Worm (Caenorhabditis elegans) whole organism, L4 larva: ENCODE data around the gene dgk-2.

Experiments
- D1046.2 ChIP-seq: fragments of 200-800 bp; sonication (Bioruptor generic); IDR thresholded peaks from 2 replicates; pipeline ENCODE4 v1.3.6; 2022; ENCODE audit warnings: missing genetic modification characterization, missing compliant biosample characterization
- F10B5.3 ChIP-seq: sonication (generic microtip); optimal IDR thresholded peaks from 2 replicates; lab custom pipeline; 2016; ENCODE audit warnings: mild to moderate bottlenecking, missing genetic modification characterization, missing compliant biosample characterization
- F26F4.8 ChIP-seq: fragments of 200-800 bp; sonication (Bioruptor generic); conservative IDR thresholded peaks from 2 replicates; pipeline ENCODE4 v1.3.6; 2022; ENCODE audit warnings: missing genetic modification characterization, missing compliant biosample characterization
- F37D6.2 ChIP-seq: sonication (generic microtip); optimal IDR thresholded peaks from 2 replicates; lab custom pipeline; 2016; ENCODE audit warnings: mild to moderate bottlenecking, missing genetic modification characterization, missing compliant biosample characterization
- F44E2.7 ChIP-seq: fragments of 200-800 bp; sonication (Bioruptor generic); IDR thresholded peaks from 2 replicates; pipeline ENCODE4 v2.1.2; 2022; ENCODE audit warnings: missing genetic modification characterization, missing compliant biosample characterization
- T26A8.4 ChIP-seq: fragments of 200-800 bp; sonication (Bioruptor generic); IDR thresholded peaks from 2 replicates; pipeline ENCODE4 v1.3.6; 2022; ENCODE audit warnings: missing genetic modification characterization, missing compliant biosample characterization
- Y5F2A.4 ChIP-seq: fragments of 200-800 bp; sonication (Bioruptor generic); optimal IDR thresholded peaks from 2 replicates; lab custom pipeline; 2018; ENCODE audit warnings: mild to moderate bottlenecking, missing genetic modification characterization, missing compliant biosample characterization
- aha-1 ChIP-seq: fragments of 150-350 bp; peaks from one replicate; lab custom pipeline; 2014; ENCODE audit warnings: missing biosample characterization, missing genetic modification characterization
- ama-1 ChIP-seq: fragments of 150-350 bp; optimal IDR thresholded peaks from 2 replicates; lab custom pipeline; 2014; ENCODE audit warnings: inconsistent platforms, mixed read lengths
- arid-1 ChIP-seq: fragments of 200-800 bp; sonication (Bioruptor generic); conservative IDR thresholded peaks from 2 replicates; pipeline ENCODE4 v1.3.6; 2022; ENCODE audit warnings: missing genetic modification reagents, missing genetic modification characterization, missing compliant biosample characterization
- attf-4 ChIP-seq: sonication (generic microtip); optimal IDR thresholded peaks from 3 replicates; lab custom pipeline; 2017; ENCODE audit warnings: missing biosample characterization, missing genetic modification characterization
- ceh-32 ChIP-seq: sonication (generic microtip); optimal IDR thresholded peaks from 2 replicates; lab custom pipeline; 2016; ENCODE audit warnings: mild to moderate bottlenecking, missing genetic modification characterization, missing compliant biosample characterization; ENCODE audit not compliant: poor library complexity
- ces-1 ChIP-seq: fragments of 150-350 bp; sonication (generic microtip); optimal IDR thresholded peaks from 4 replicates; lab custom pipeline; 2014; ENCODE audit warnings: missing biosample characterization, missing genetic modification reagents, missing genetic modification characterization
- cey-2 ChIP-seq: sonication (generic microtip); optimal IDR thresholded peaks from 3 replicates; lab custom pipeline; 2017; ENCODE audit warnings: missing genetic modification characterization, mild to moderate bottlenecking, missing compliant biosample characterization, antibody characterized with exemption, borderline replicate concordance; ENCODE audit not compliant: insufficient read depth
- ctbp-1 ChIP-seq: fragments of 200-800 bp; sonication (Bioruptor generic); IDR thresholded peaks from 2 replicates; pipeline ENCODE4 v1.3.6; 2022; ENCODE audit warnings: missing genetic modification reagents, missing genetic modification characterization, missing compliant biosample characterization
- daf-12 ChIP-seq: fragments of 150-350 bp; optimal IDR thresholded peaks from 2 replicates; lab custom pipeline; 2014; ENCODE audit warnings: missing biosample characterization, missing genetic modification reagents, missing genetic modification characterization
- daf-16 ChIP-seq, 3 experiments: sonication (generic microtip); optimal IDR thresholded peaks; 2 replicates each; lab custom pipeline; 2016 to 2017; ENCODE audit warnings: missing genetic modification characterization in 3 of 3, missing genetic modification reagents in 3 of 3, mild to moderate bottlenecking in 2 of 3, missing compliant biosample characterization in 2 of 3, missing biosample characterization in 1 of 3, moderate library complexity in 1 of 3
- dmd-6 ChIP-seq: fragments of 200-800 bp; sonication (Bioruptor generic); IDR thresholded peaks from 2 replicates; pipeline ENCODE4 v1.3.6; 2022; ENCODE audit warnings: missing genetic modification reagents, missing genetic modification characterization, missing compliant biosample characterization
- dmd-9 ChIP-seq: fragments of 200-800 bp; sonication (Bioruptor generic); IDR thresholded peaks from 2 replicates; pipeline ENCODE4 v1.3.6; 2022; ENCODE audit warnings: missing genetic modification reagents, missing genetic modification characterization, missing compliant biosample characterization
- egl-27 ChIP-seq: sonication (generic microtip); optimal IDR thresholded peaks from 3 replicates; lab custom pipeline; 2017; ENCODE audit warnings: missing biosample characterization, missing genetic modification reagents, missing genetic modification characterization
- fkh-10 ChIP-seq: fragments of 150-350 bp; optimal IDR thresholded peaks from 2 replicates; lab custom pipeline; 2014; ENCODE audit warnings: missing biosample characterization, missing genetic modification reagents, missing genetic modification characterization
- hif-1 ChIP-seq, 2 experiments: sonication (generic microtip); optimal IDR thresholded peaks; 2 replicates each; lab custom pipeline; 2016 to 2017; ENCODE audit warnings: missing compliant biosample characterization in 2 of 2, missing genetic modification characterization in 2 of 2, missing genetic modification reagents in 2 of 2, missing genotype in 2 of 2, mild to moderate bottlenecking in 1 of 2
- hlh-11 ChIP-seq: fragments of 200-800 bp; sonication (Bioruptor generic); optimal IDR thresholded peaks from 2 replicates; lab custom pipeline; 2018; ENCODE audit warnings: mild to moderate bottlenecking, missing genetic modification characterization, missing compliant biosample characterization
- hlh-30 ChIP-seq: sonication (generic microtip); optimal IDR thresholded peaks from 2 replicates; lab custom pipeline; 2017; ENCODE audit warnings: antibody characterized with exemption, mild to moderate bottlenecking, missing genetic modification characterization, missing compliant biosample characterization; ENCODE audit not compliant: insufficient read depth
- hmg-1.1 ChIP-seq: fragments of 200-800 bp; sonication (Bioruptor generic); IDR thresholded peaks from 2 replicates; pipeline ENCODE4 v1.3.6; 2022; ENCODE audit warnings: missing genetic modification reagents, missing genetic modification characterization, missing compliant biosample characterization
- jun-1 ChIP-seq: fragments of 150-350 bp; optimal IDR thresholded peaks from 2 replicates; lab custom pipeline; 2014; ENCODE audit warnings: missing biosample characterization, missing genetic modification reagents, missing genetic modification characterization
- lin-15B ChIP-seq: fragments of 150-350 bp; sonication (generic microtip); optimal IDR thresholded peaks from 3 replicates; lab custom pipeline; 2014; ENCODE audit warnings: missing biosample characterization, missing genetic modification characterization
- lin-38 ChIP-seq: fragments of 200-800 bp; sonication (Bioruptor generic); IDR thresholded peaks from 2 replicates; pipeline ENCODE4 v1.3.6; 2022; ENCODE audit warnings: missing genetic modification reagents, missing genetic modification characterization, missing compliant biosample characterization
- lir-3 ChIP-seq: sonication (generic microtip); optimal IDR thresholded peaks from 2 replicates; lab custom pipeline; 2016; ENCODE audit warnings: mild to moderate bottlenecking, missing genetic modification characterization, missing compliant biosample characterization
- lsy-2 ChIP-seq, 2 experiments: fragments of 150-350 bp in 1 of 2; sonication (generic microtip) in 1 of 2; optimal IDR thresholded peaks; 2 replicates each; lab custom pipeline; 2014 to 2017; ENCODE audit warnings: missing biosample characterization in 2 of 2, missing genetic modification characterization in 2 of 2
- madf-9 ChIP-seq: fragments of 200-800 bp; sonication (Bioruptor generic); conservative IDR thresholded peaks from 2 replicates; pipeline ENCODE4 v1.3.6; 2022; ENCODE audit warnings: missing genetic modification reagents, missing genetic modification characterization, missing compliant biosample characterization
- mdl-1 ChIP-seq, 2 experiments: fragments of 150-350 bp in 1 of 2; sonication (generic microtip) in 1 of 2; optimal IDR thresholded peaks; 2 replicates each; lab custom pipeline; 2014 to 2017; ENCODE audit warnings: missing biosample characterization in 2 of 2, missing genetic modification characterization in 2 of 2
- mdt-29 ChIP-seq: fragments of 200-800 bp; sonication (Bioruptor generic); IDR thresholded peaks from 2 replicates; pipeline ENCODE4 v1.3.6; 2022; ENCODE audit warnings: missing genetic modification reagents, missing genetic modification characterization, missing compliant biosample characterization
- mxl-3 ChIP-seq: fragments of 200-800 bp; sonication (Bioruptor generic); optimal IDR thresholded peaks from 2 replicates; lab custom pipeline; 2018; ENCODE audit warnings: mild to moderate bottlenecking, missing genetic modification characterization, missing compliant biosample characterization
- nhr-10 ChIP-seq: fragments of 150-350 bp; optimal IDR thresholded peaks from 2 replicates; lab custom pipeline; 2014; ENCODE audit warnings: missing biosample characterization, missing genetic modification characterization
- nhr-11 ChIP-seq: fragments of 150-350 bp; optimal IDR thresholded peaks from 2 replicates; lab custom pipeline; 2014; ENCODE audit warnings: missing biosample characterization, missing genetic modification characterization
- nhr-41 ChIP-seq: fragments of 200-800 bp; sonication (Bioruptor generic); IDR thresholded peaks from 2 replicates; pipeline ENCODE4 v1.3.6; 2022; ENCODE audit warnings: missing genetic modification reagents, missing genetic modification characterization, missing compliant biosample characterization
- nhr-42 ChIP-seq: fragments of 200-800 bp; sonication (Bioruptor generic); IDR thresholded peaks from 2 replicates; pipeline ENCODE4 v1.3.6; 2022; ENCODE audit warnings: missing genetic modification characterization, missing compliant biosample characterization
- nhr-6 ChIP-seq: fragments of 150-350 bp; optimal IDR thresholded peaks from 2 replicates; lab custom pipeline; 2014; ENCODE audit warnings: missing biosample characterization, missing genetic modification characterization
- rbr-2 ChIP-seq: sonication (generic microtip); optimal IDR thresholded peaks from 2 replicates; lab custom pipeline; 2016; ENCODE audit warnings: missing genotype, missing genetic modification characterization, missing compliant biosample characterization
- sdz-12 ChIP-seq: fragments of 200-800 bp; sonication (Bioruptor generic); optimal IDR thresholded peaks from 2 replicates; lab custom pipeline; 2018; ENCODE audit warnings: mild to moderate bottlenecking, missing genetic modification characterization, missing compliant biosample characterization
- snpc-1.2 ChIP-seq: fragments of 200-800 bp; sonication (Bioruptor generic); IDR thresholded peaks from 2 replicates; pipeline ENCODE4 v1.3.6; 2022; ENCODE audit warnings: missing genetic modification reagents, missing genetic modification characterization, missing compliant biosample characterization
- snpc-4 ChIP-seq: fragments of 150-350 bp; optimal IDR thresholded peaks from 2 replicates; lab custom pipeline; 2014; ENCODE audit warnings: missing biosample characterization, missing genetic modification characterization
- tag-97 ChIP-seq: fragments of 200-800 bp; sonication (Bioruptor generic); IDR thresholded peaks from 2 replicates; pipeline ENCODE4 v1.3.6; 2022; ENCODE audit warnings: missing genetic modification characterization, missing compliant biosample characterization
- unc-39 ChIP-seq: sonication (generic microtip); optimal IDR thresholded peaks from 2 replicates; lab custom pipeline; 2017; ENCODE audit warnings: missing biosample characterization, missing genetic modification characterization
- zag-1 ChIP-seq: fragments of 150-350 bp; optimal IDR thresholded peaks from 2 replicates; lab custom pipeline; 2014; ENCODE audit warnings: missing biosample characterization, missing genetic modification characterization
- zfp-2 ChIP-seq: sonication (generic microtip); optimal IDR thresholded peaks from 2 replicates; lab custom pipeline; 2016; ENCODE audit warnings: mild to moderate bottlenecking, missing genetic modification characterization, missing compliant biosample characterization
- zfp-3 ChIP-seq: fragments of 200-800 bp; sonication (Bioruptor generic); conservative IDR thresholded peaks from 2 replicates; pipeline ENCODE4 v1.3.6; 2022; ENCODE audit warnings: missing genetic modification reagents, missing genetic modification characterization, missing compliant biosample characterization
- zip-2 ChIP-seq: fragments of 150-350 bp; optimal IDR thresholded peaks from 2 replicates; lab custom pipeline; 2014; ENCODE audit warnings: missing biosample characterization, missing genetic modification characterization
- ztf-11 ChIP-seq: fragments of 150-350 bp; optimal IDR thresholded peaks from 2 replicates; lab custom pipeline; 2014; ENCODE audit warnings: missing biosample characterization, missing genetic modification characterization

Gene dgk-2

ce11 chrX:4490400-4490799 is 13.8 kb downstream of the dgk-2 start:
- TF ChIP-seq nhr-11 (tag; lab: Kevin White, UChicago) (peak; percentile 81), nhr-42 (GFP tag; lab: Robert Waterston, UW) (no peak), lin-38 (no peak), dmd-6 (no peak), madf-9 (GFP tag; lab: Robert Waterston, UW) (no peak), lir-3 (tag; lab: Kevin White, UChicago) (no peak), attf-4 (tag; lab: Kevin White, UChicago) (no peak), zip-2 (tag; lab: Kevin White, UChicago) (no peak), jun-1 (tag; lab: Kevin White, UChicago) (no peak), hlh-30 (tag; lab: Kevin White, UChicago) (peak; percentile 55), D1046.2 (no peak), F26F4.8 (GFP tag; lab: Robert Waterston, UW) (no peak), hmg-1.1 (GFP tag; lab: Robert Waterston, UW) (no peak), unc-39 (tag; lab: Kevin White, UChicago) (no peak), mdt-29 (GFP tag; lab: Robert Waterston, UW) (no peak), ctbp-1 (GFP tag; lab: Robert Waterston, UW) (no peak), Y5F2A.4 (GFP tag; lab: Kevin White, UChicago) (no peak), mdl-1 (tag; optimal IDR thresholded peaks at IDR 0.05; lab: Kevin White, UChicago) (peak in 1 of 2 experiments; percentile 15), ceh-32 (no peak), ama-1 (no peak), lsy-2 (tag; optimal IDR thresholded peaks at IDR 0.05; lab: Kevin White, UChicago) (peak in 1 of 2 experiments; percentile 33), F37D6.2 (tag; lab: Kevin White, UChicago) (no peak), egl-27 (tag; lab: Kevin White, UChicago) (no peak), tag-97 (GFP tag; lab: Robert Waterston, UW) (no peak), nhr-41 (no peak), mxl-3 (no peak), nhr-6 (tag; lab: Kevin White, UChicago) (no peak)

ce11 chrX:4488807-4489336 is 15.3 kb downstream of the dgk-2 start, which contains the start of gene ncr-1:
TSS of gene ncr-1 (minus strand) at chrX:4488857.
- TF ChIP-seq hif-1 (tag; optimal IDR thresholded peaks at IDR 0.05; lab: Kevin White, UChicago) (peak in 1 of 2 experiments; percentile 13), ces-1 (GFP tag; lab: Kevin White, UChicago) (no peak), F44E2.7 (no peak), rbr-2 (tag; lab: Kevin White, UChicago) (peak; percentile 12), arid-1 (GFP tag; lab: Robert Waterston, UW) (no peak), T26A8.4 (GFP tag; lab: Robert Waterston, UW) (no peak), F10B5.3 (tag; lab: Kevin White, UChicago) (no peak), attf-4 (tag; lab: Kevin White, UChicago) (no peak), fkh-10 (GFP tag; lab: Kevin White, UChicago) (peak; percentile 52), zfp-3 (GFP tag; lab: Robert Waterston, UW) (no peak), snpc-4 (tag; lab: Kevin White, UChicago) (no peak), lsy-2 (tag; optimal IDR thresholded peaks at IDR 0.05; lab: Kevin White, UChicago) (peak in 1 of 2 experiments; percentile 15), nhr-10 (tag; lab: Kevin White, UChicago) (no peak), zfp-2 (no peak), daf-12 (no peak), hlh-11 (tag; lab: Kevin White, UChicago) (no peak), jun-1 (tag; lab: Kevin White, UChicago) (no peak), dmd-9 (GFP tag; lab: Robert Waterston, UW) (no peak), lin-15B (tag; lab: Kevin White, UChicago) (no peak), aha-1 (peak; percentile 98), cey-2 (no peak), ama-1 (no peak), tag-97 (GFP tag; lab: Robert Waterston, UW) (no peak), dmd-6 (no peak), ztf-11 (no peak), daf-16 (GFP tag; optimal IDR thresholded peaks at IDR 0.05; lab: Kevin White, UChicago) (no peak), daf-16 (tag; optimal IDR thresholded peaks at IDR 0.05; lab: Kevin White, UChicago) (no peak), snpc-1.2 (GFP tag; lab: Robert Waterston, UW) (no peak), sdz-12 (no peak), zag-1 (no peak)
